Worm (Caenorhabditis elegans): ENCODE data around the gene F21C10.13.

- TF ChIP-seq dsc-1 (tag; optimal IDR thresholded peaks at IDR 0.05) (peak; percentile 29), nhr-85 (tag) (no peak), unc-62 (GFP tag; optimal IDR thresholded peaks at IDR 0.05) (no peak), ztf-4 (tag; optimal IDR thresholded peaks at IDR 0.05) (no peak), nhr-76 (tag; optimal IDR thresholded peaks at IDR 0.05) (no peak), mdl-1 (tag; optimal IDR thresholded peaks at IDR 0.05) (no peak), pag-3 (tag; optimal IDR thresholded peaks at IDR 0.05; ENCODE audit: borderline replicate concordance, insufficient read depth) (no peak), nhr-11 (tag; optimal IDR thresholded peaks at IDR 0.05) (peak; percentile 59), zip-4 (GFP tag; optimal IDR thresholded peaks at IDR 0.05) (no peak), mef-2 (tag; optimal IDR thresholded peaks at IDR 0.05) (no peak), blmp-1 (tag; optimal IDR thresholded peaks at IDR 0.05) (no peak), aha-1 (tag; optimal IDR thresholded peaks at IDR 0.05) (no peak)
These were observed 11.8 kb downstream of the F21C10.13 start, which contains the start of gene B0222.1 for ce11 chrV:9133950-9134349.
